Worm (Caenorhabditis elegans): ENCODE data around the gene cap-2.

DNA sequence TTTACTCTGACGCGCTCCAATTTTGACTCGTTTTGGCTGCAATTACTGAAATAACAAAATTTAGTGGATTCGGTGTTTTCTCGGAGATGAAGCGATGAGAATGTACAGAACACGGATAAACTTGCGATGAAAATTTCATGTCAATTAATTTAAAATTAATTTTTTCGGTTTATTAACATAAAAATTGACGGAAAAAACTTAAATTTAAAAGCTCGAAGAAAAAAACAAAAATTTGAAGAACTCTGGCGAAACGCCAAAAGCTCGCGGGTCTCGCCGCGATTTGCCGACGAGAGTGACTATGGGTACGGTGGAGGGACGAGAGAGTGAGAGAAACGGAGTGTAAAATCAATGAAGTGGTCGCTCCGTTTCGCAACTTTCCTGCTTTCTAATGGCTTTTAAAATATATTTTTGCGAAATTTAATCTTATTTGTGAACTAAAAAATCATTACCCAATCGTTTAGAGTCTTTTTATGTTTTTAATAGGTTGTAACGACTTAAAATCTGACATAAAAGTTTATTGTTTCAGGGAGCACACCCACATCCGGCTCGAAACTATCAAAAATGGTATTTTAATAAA is at the start of gene cap-2, which contains the start of gene gmps-1:
- TF ChIP-seq nhr-28 (tag; optimal IDR thresholded peaks at IDR 0.05) (no peak), lin-32 (GFP tag; optimal IDR thresholded peaks at IDR 0.05) (no peak), mls-2 (tag; optimal IDR thresholded peaks at IDR 0.05) (peak; percentile 51), lsy-2 (tag; optimal IDR thresholded peaks at IDR 0.05) (peak; percentile 100), snpc-4 (tag; optimal IDR thresholded peaks at IDR 0.05) (no peak), unc-62 (GFP tag; optimal IDR thresholded peaks at IDR 0.05) (peak; percentile 22), nhr-237 (tag; optimal IDR thresholded peaks at IDR 0.05) (peak; percentile 86), hlh-1 (tag; optimal IDR thresholded peaks at IDR 0.05) (peak; percentile 53), ces-1 (GFP tag; optimal IDR thresholded peaks at IDR 0.05) (peak; percentile 68)

All from whole organism, mixed stage, embryonic.